Worm (Caenorhabditis elegans) whole organism, L1 larva: ENCODE results near the gene cest-2.2.

Experiments
- nhr-77 ChIP-seq: fragments of 150-350 bp; optimal IDR thresholded peaks from 2 replicates; lab custom pipeline; 2014; ENCODE audit warnings: missing biosample characterization, missing genetic modification characterization
- nhr-90 ChIP-seq: sonication (generic microtip); optimal IDR thresholded peaks from 2 replicates; lab custom pipeline; 2016; ENCODE audit warnings: mild to moderate bottlenecking, missing genetic modification characterization, missing compliant biosample characterization; ENCODE audit not compliant: poor library complexity
- tbx-2 ChIP-seq: sonication (generic microtip); optimal IDR thresholded peaks from 2 replicates; lab custom pipeline; 2016; ENCODE audit warnings: missing genetic modification characterization, missing compliant biosample characterization
- zag-1 ChIP-seq: fragments of 150-350 bp; optimal IDR thresholded peaks from 2 replicates; lab custom pipeline; 2014; ENCODE audit warnings: missing biosample characterization, missing genetic modification characterization
- ztf-11 ChIP-seq, 2 experiments: sonication (generic microtip); optimal IDR thresholded peaks; 2 replicates each; lab custom pipeline; 2016 to 2017; ENCODE audit warnings: missing genetic modification characterization in 2 of 2, missing biosample characterization in 1 of 2, missing compliant biosample characterization in 1 of 2

ce11 chrV:14192870-14193269 lies 17.7 kb upstream of the cest-2.2 start:
- TF ChIP-seq ztf-11 (tag; optimal IDR thresholded peaks at IDR 0.05; lab: Kevin White, UChicago) (no peak), nhr-77 (no peak), nhr-90 (no peak), zag-1 (no peak), tbx-2 (tag; lab: Kevin White, UChicago) (no peak)
